Fruit fly (Drosophila melanogaster): ENCODE measurements around the gene CG43392.

DNA sequence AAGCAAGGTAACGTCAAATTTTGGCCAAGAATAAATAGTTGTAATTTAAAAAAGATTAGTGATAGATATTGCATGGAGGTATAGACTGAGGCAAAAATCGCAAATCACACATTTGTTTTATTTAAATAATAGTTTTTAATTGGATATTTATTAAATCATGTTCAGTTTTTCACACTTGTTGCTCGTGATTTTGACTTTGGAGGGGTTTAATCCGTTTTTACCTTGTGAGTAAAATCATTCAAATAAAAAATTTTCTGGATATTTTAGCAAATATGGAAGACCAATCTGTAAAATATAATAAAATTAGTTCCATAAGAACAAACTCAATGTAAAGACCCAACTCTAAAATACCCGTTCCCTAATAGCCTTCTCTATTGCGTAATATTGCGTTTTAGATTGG lies 1.3 kb downstream of the CG43392 start, which contains the start of gene CG7140:
- TF ChIP-seq Pif1A (GFP tag; optimal IDR thresholded peaks at IDR 0.05) (no peak), CG15710 (tag; optimal IDR thresholded peaks at IDR 0.05) (no peak), CG4496 (GFP tag; IDR thresholded peaks at IDR 0.05) (no peak), CG12605 (GFP tag; IDR thresholded peaks at IDR 0.05) (no peak), D1 (tag; optimal IDR thresholded peaks at IDR 0.05) (no peak), Pif1B (GFP tag; optimal IDR thresholded peaks at IDR 0.05) (no peak), CG34367 (tag; optimal IDR thresholded peaks at IDR 0.05) (no peak), CG8301 (tag; optimal IDR thresholded peaks at IDR 0.05) (no peak)
